Worm (Caenorhabditis elegans) whole organism, L1 larva: ENCODE results near the gene F49C12.9.

Experiments
- C16A3.4 ChIP-seq: fragments of 150-350 bp; optimal IDR thresholded peaks from 2 replicates; lab custom pipeline; 2014; ENCODE audit warnings: missing biosample characterization, missing genetic modification characterization
- C34B4.2 ChIP-seq: sonication (generic microtip); optimal IDR thresholded peaks from 2 replicates; lab custom pipeline; 2017; ENCODE audit warnings: mild to moderate bottlenecking, missing genetic modification characterization, missing compliant biosample characterization
- F16B12.6 ChIP-seq: fragments of 150-350 bp; optimal IDR thresholded peaks from 2 replicates; lab custom pipeline; 2014; ENCODE audit warnings: missing biosample characterization, missing genetic modification characterization
- ama-1 ChIP-seq: fragments of 150-350 bp; optimal IDR thresholded peaks from 2 replicates; lab custom pipeline; 2014
- ceh-82 ChIP-seq, 3 experiments: fragments of 150-350 bp in 1 of 3; sonication (generic microtip) in 2 of 3; optimal IDR thresholded peaks; 2 replicates each; lab custom pipeline; 2014 to 2017; ENCODE audit warnings: missing biosample characterization in 3 of 3, missing genetic modification characterization in 3 of 3
- ceh-88 ChIP-seq: fragments of 200-800 bp; sonication (Bioruptor generic); IDR thresholded peaks from 2 replicates; pipeline ENCODE4 v1.3.6; 2022; ENCODE audit warnings: missing genetic modification characterization, missing compliant biosample characterization
- ces-1 ChIP-seq: fragments of 150-350 bp; optimal IDR thresholded peaks from 2 replicates; lab custom pipeline; 2014; ENCODE audit warnings: missing biosample characterization, missing genetic modification reagents, missing genetic modification characterization
- dsc-1 ChIP-seq: sonication (generic microtip); optimal IDR thresholded peaks from 2 replicates; lab custom pipeline; 2016; ENCODE audit warnings: mild to moderate bottlenecking, missing genetic modification characterization, missing compliant biosample characterization
- efl-1 ChIP-seq, 4 experiments: fragments of 150-350 bp; optimal IDR thresholded peaks in 3 of 4; peaks in 1 of 4; 1 replicate in 1 of 4; 2 replicates in 3 of 4; lab custom pipeline; 2014; ENCODE audit warnings: missing biosample characterization in 2 of 4, missing genetic modification characterization in 2 of 4, missing genetic modification reagents in 2 of 4
- efl-3 ChIP-seq: fragments of 200-800 bp; sonication (Bioruptor generic); optimal IDR thresholded peaks from 2 replicates; lab custom pipeline; 2018; ENCODE audit warnings: mild to moderate bottlenecking, missing genetic modification characterization, missing compliant biosample characterization
- egl-13 ChIP-seq: sonication (generic microtip); optimal IDR thresholded peaks from 2 replicates; lab custom pipeline; 2016; ENCODE audit warnings: missing genotype, missing genetic modification reagents, missing genetic modification characterization, missing compliant biosample characterization
- egl-27 ChIP-seq, 2 experiments: fragments of 150-350 bp in 1 of 2; sonication (generic microtip); optimal IDR thresholded peaks; 3 replicates each; lab custom pipeline; 2017 to 2018; ENCODE audit warnings: missing biosample characterization in 2 of 2, missing genetic modification characterization in 2 of 2, missing genetic modification reagents in 2 of 2
- elt-2 ChIP-seq: sonication (generic microtip); optimal IDR thresholded peaks from 2 replicates; lab custom pipeline; 2016; ENCODE audit warnings: missing genetic modification characterization, mild to moderate bottlenecking, inconsistent platforms, missing compliant biosample characterization, missing genetic modification reagents
- elt-3 ChIP-seq, 6 experiments: fragments of 150-350 bp in 1 of 6; sonication (generic microtip); optimal IDR thresholded peaks; 2 replicates each; lab custom pipeline; 2017 to 2018; ENCODE audit warnings: missing biosample characterization in 6 of 6, missing genetic modification characterization in 6 of 6, inconsistent platforms in 1 of 6
- ets-5 ChIP-seq: fragments of 200-800 bp; sonication (Bioruptor generic); IDR thresholded peaks from 2 replicates; pipeline ENCODE4 v1.3.6; 2022; ENCODE audit warnings: missing genetic modification characterization, missing compliant biosample characterization
- fkh-10 ChIP-seq: sonication (generic microtip); optimal IDR thresholded peaks from 2 replicates; lab custom pipeline; 2017; ENCODE audit warnings: missing biosample characterization, missing genetic modification reagents, missing genetic modification characterization
- grh-1 ChIP-seq: fragments of 200-800 bp; sonication (Bioruptor generic); IDR thresholded peaks from 2 replicates; pipeline ENCODE4 v1.3.6; 2022; ENCODE audit warnings: missing genetic modification reagents, missing genetic modification characterization, missing compliant biosample characterization
- hlh-17 ChIP-seq: fragments of 200-800 bp; sonication (Bioruptor generic); optimal IDR thresholded peaks from 2 replicates; lab custom pipeline; 2018; ENCODE audit warnings: missing genetic modification characterization, mild to moderate bottlenecking, missing compliant biosample characterization, moderate library complexity, borderline replicate concordance
- hpl-2 ChIP-seq: fragments of 150-350 bp; optimal IDR thresholded peaks from 2 replicates; lab custom pipeline; 2014; ENCODE audit warnings: missing biosample characterization, missing genetic modification reagents, missing genetic modification characterization
- lin-13 ChIP-seq: fragments of 150-350 bp; optimal IDR thresholded peaks from 2 replicates; lab custom pipeline; 2014; ENCODE audit warnings: missing biosample characterization, missing genetic modification reagents, missing genetic modification characterization
- lsy-2 ChIP-seq, 2 experiments: fragments of 150-350 bp; optimal IDR thresholded peaks; 2 replicates each; lab custom pipeline; 2014; ENCODE audit warnings: missing biosample characterization in 2 of 2, missing genetic modification characterization in 2 of 2
- mab-9 ChIP-seq: fragments of 200-800 bp; sonication (Bioruptor generic); IDR thresholded peaks from 2 replicates; pipeline ENCODE4 v1.3.6; 2022; ENCODE audit warnings: missing genetic modification reagents, missing genetic modification characterization, missing compliant biosample characterization
- mdl-1 ChIP-seq, 2 experiments: fragments of 150-350 bp; optimal IDR thresholded peaks; 2 replicates each; lab custom pipeline; 2014 to 2017; ENCODE audit warnings: missing biosample characterization in 2 of 2, missing genetic modification characterization in 2 of 2, inconsistent platforms in 1 of 2
- nhr-11 ChIP-seq: fragments of 150-350 bp; optimal IDR thresholded peaks from 2 replicates; lab custom pipeline; 2014; ENCODE audit warnings: missing biosample characterization, missing genetic modification characterization
- nhr-47 ChIP-seq: sonication (generic microtip); optimal IDR thresholded peaks from 2 replicates; lab custom pipeline; 2016; ENCODE audit warnings: mild to moderate bottlenecking, missing genetic modification characterization, moderate library complexity, missing compliant biosample characterization
- nhr-77 ChIP-seq: fragments of 150-350 bp; optimal IDR thresholded peaks from 2 replicates; lab custom pipeline; 2014; ENCODE audit warnings: missing biosample characterization, missing genetic modification characterization
- nhr-84 ChIP-seq: sonication (generic microtip); optimal IDR thresholded peaks from 2 replicates; lab custom pipeline; 2017; ENCODE audit warnings: missing biosample characterization, missing genetic modification characterization
- nhr-90 ChIP-seq: sonication (generic microtip); optimal IDR thresholded peaks from 2 replicates; lab custom pipeline; 2016; ENCODE audit warnings: mild to moderate bottlenecking, missing genetic modification characterization, missing compliant biosample characterization; ENCODE audit not compliant: poor library complexity
- pax-3 ChIP-seq: fragments of 200-800 bp; sonication (Bioruptor generic); optimal IDR thresholded peaks from 2 replicates; lab custom pipeline; 2018; ENCODE audit warnings: mild to moderate bottlenecking, missing genetic modification characterization, moderate library complexity, missing compliant biosample characterization
- skn-1 ChIP-seq: fragments of 150-350 bp; optimal IDR thresholded peaks from 2 replicates; lab custom pipeline; 2014; ENCODE audit warnings: missing biosample characterization, missing genetic modification characterization
- snpc-4 ChIP-seq: fragments of 150-350 bp; optimal IDR thresholded peaks from 2 replicates; lab custom pipeline; 2014; ENCODE audit warnings: missing biosample characterization, missing genetic modification characterization
- snu-23 ChIP-seq: sonication (generic microtip); optimal IDR thresholded peaks from 2 replicates; lab custom pipeline; 2016; ENCODE audit warnings: missing genetic modification characterization, missing compliant biosample characterization
- sox-4 ChIP-seq: sonication (generic microtip); optimal IDR thresholded peaks from 2 replicates; lab custom pipeline; 2016; ENCODE audit warnings: missing genetic modification characterization, missing compliant biosample characterization
- sptf-1 ChIP-seq: fragments of 150-350 bp; optimal IDR thresholded peaks from 2 replicates; lab custom pipeline; 2014; ENCODE audit warnings: missing biosample characterization, missing genetic modification characterization
- swsn-7 ChIP-seq: sonication (generic microtip); optimal IDR thresholded peaks from 2 replicates; lab custom pipeline; 2016; ENCODE audit warnings: missing genetic modification characterization, missing compliant biosample characterization
- tlp-1 ChIP-seq: fragments of 150-350 bp; optimal IDR thresholded peaks from 2 replicates; lab custom pipeline; 2014; ENCODE audit warnings: missing biosample characterization, missing genetic modification characterization
- unc-130 ChIP-seq: fragments of 150-350 bp; optimal IDR thresholded peaks from 2 replicates; lab custom pipeline; 2017; ENCODE audit warnings: missing biosample characterization, missing genetic modification characterization, inconsistent platforms
- unc-62 ChIP-seq: fragments of 150-350 bp; optimal IDR thresholded peaks from 2 replicates; lab custom pipeline; 2014; ENCODE audit warnings: missing biosample characterization, missing genetic modification reagents, missing genetic modification characterization
- unc-86 ChIP-seq: sonication (generic microtip); optimal IDR thresholded peaks from 2 replicates; lab custom pipeline; 2016; ENCODE audit warnings: missing genetic modification characterization, missing compliant biosample characterization
- unc-98 ChIP-seq: fragments of 200-800 bp; sonication (Bioruptor generic); IDR thresholded peaks from 2 replicates; pipeline ENCODE4 v1.3.6; 2022; ENCODE audit warnings: missing genetic modification characterization, missing compliant biosample characterization
- vab-15 ChIP-seq: sonication (generic microtip); optimal IDR thresholded peaks from 2 replicates; lab custom pipeline; 2017; ENCODE audit warnings: missing genotype, mild to moderate bottlenecking, missing genetic modification characterization, missing compliant biosample characterization
- ztf-11 ChIP-seq, 2 experiments: sonication (generic microtip); optimal IDR thresholded peaks; 2 replicates each; lab custom pipeline; 2016 to 2017; ENCODE audit warnings: missing genetic modification characterization in 2 of 2, missing biosample characterization in 1 of 2, missing compliant biosample characterization in 1 of 2
- ztf-4 ChIP-seq: fragments of 150-350 bp; optimal IDR thresholded peaks from 2 replicates; lab custom pipeline; 2014; ENCODE audit warnings: missing biosample characterization, missing genetic modification characterization

F49C12.9 gene

DNA sequence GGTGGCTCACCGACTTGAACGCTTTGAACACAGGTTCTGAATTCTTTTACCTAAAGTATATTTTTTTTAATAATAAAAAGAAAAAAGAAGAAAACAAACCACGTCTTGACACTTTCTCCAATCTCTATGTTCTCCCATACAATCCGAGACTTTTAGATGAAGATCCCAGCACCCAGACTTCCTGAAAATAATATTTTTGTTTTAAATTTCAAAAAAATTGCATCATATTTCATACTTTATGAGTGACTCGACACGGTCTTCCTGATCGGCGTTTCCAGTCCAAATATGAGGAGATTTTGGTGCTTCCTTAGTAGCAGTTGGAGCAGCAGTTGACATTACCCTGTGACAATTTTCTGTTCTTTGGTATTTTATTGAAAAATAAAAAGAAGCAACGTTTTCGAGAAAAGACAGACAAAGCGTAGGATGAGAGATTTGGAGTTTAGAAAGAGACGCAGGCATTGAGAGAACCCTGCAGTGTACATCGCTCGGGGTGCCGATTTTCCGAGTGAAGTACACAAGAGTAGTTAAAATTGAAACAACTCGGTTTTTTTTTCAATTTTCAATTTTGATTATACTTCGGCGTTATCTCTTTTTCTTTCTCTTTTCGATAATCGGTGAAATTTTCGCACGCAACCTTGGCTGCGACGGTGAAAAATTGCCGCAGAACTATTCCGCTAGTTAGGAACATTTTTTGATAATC, 19.7 kb upstream of the F49C12.9 start, which contains the start of the genes coa-4 and T20D3.14 (continued):
- TF ChIP-seq snpc-4 (tag; lab: Kevin White, UChicago) (peak; percentile 1), nhr-90 (tag; lab: Kevin White, UChicago) (no peak), F16B12.6 (no peak), unc-130 (tag; lab: Kevin White, UChicago) (no peak), tlp-1 (no peak), vab-15 (tag; lab: Kevin White, UChicago) (no peak), elt-3 (tag; optimal IDR thresholded peaks at IDR 0.05; lab: Kevin White, UChicago) (peak in 1 of 6 experiments; percentile 43), ama-1 (lab: Kevin White, UChicago) (no peak), egl-13 (tag; lab: Kevin White, UChicago) (no peak), ceh-88 (GFP tag; lab: Robert Waterston, UW) (no peak), swsn-7 (peak; percentile 39), unc-98 (GFP tag; lab: Robert Waterston, UW) (no peak), unc-62 (GFP tag; lab: Kevin White, UChicago) (no peak), sox-4 (no peak), ztf-4 (no peak), fkh-10 (no peak), snu-23 (GFP tag; lab: Kevin White, UChicago) (peak; percentile 75), nhr-11 (no peak), nhr-84 (tag; lab: Kevin White, UChicago) (no peak), C34B4.2 (no peak), C16A3.4 (tag; lab: Kevin White, UChicago) (peak; percentile 38), lin-13 (no peak), ceh-82 (tag; optimal IDR thresholded peaks at IDR 0.05; lab: Kevin White, UChicago) (peak in 2 of 3 experiments; percentile 6 to 26), mdl-1 (tag; optimal IDR thresholded peaks at IDR 0.05; lab: Kevin White, UChicago) (peak in 1 of 2 experiments; percentile 54), ces-1 (GFP tag; lab: Kevin White, UChicago) (no peak), nhr-47 (tag; lab: Kevin White, UChicago) (peak; percentile 43), ztf-11 (tag; optimal IDR thresholded peaks at IDR 0.05; lab: Kevin White, UChicago) (no peak), mab-9 (GFP tag; lab: Robert Waterston, UW) (no peak), grh-1 (GFP tag; lab: Robert Waterston, UW) (no peak), lsy-2 (tag; optimal IDR thresholded peaks at IDR 0.05; lab: Kevin White, UChicago) (peak; percentile 53 to 58), nhr-77 (tag; lab: Kevin White, UChicago) (peak; percentile 11), hlh-17 (GFP tag; lab: Kevin White, UChicago) (no peak), unc-86 (no peak)

DNA sequence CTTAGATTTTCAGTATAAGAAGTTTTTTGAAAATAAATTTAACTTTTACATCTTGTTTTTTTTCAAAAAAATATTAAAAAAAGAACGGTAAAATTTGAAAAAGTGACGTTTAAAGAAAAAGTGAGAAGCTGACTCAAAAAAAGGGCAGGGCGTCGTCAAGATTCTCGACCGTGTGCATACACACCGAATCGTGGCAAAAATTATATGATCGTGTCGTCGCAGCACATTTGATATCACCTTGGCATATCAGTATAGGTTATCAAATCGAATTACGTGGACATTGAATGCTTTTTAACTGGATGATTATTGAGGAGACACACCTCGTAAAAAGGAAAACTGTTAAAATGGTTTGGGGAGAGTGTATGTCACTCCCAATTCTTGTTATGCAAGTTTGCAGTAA, 17.0 kb upstream of the F49C12.9 start:
- TF ChIP-seq ama-1 (lab: Kevin White, UChicago) (peak; percentile 45), efl-1 (optimal IDR thresholded peaks at IDR 0.05; lab: Kevin White, UChicago) (no peak), efl-1 (GFP tag; optimal IDR thresholded peaks at IDR 0.05 in 1 of 2; lab: Kevin White, UChicago) (peak in 1 of 2 experiments; percentile 41), nhr-90 (tag; lab: Kevin White, UChicago) (peak; percentile 5), elt-2 (peak; percentile 47), pax-3 (tag; lab: Kevin White, UChicago) (no peak), unc-98 (GFP tag; lab: Robert Waterston, UW) (no peak)

DNA sequence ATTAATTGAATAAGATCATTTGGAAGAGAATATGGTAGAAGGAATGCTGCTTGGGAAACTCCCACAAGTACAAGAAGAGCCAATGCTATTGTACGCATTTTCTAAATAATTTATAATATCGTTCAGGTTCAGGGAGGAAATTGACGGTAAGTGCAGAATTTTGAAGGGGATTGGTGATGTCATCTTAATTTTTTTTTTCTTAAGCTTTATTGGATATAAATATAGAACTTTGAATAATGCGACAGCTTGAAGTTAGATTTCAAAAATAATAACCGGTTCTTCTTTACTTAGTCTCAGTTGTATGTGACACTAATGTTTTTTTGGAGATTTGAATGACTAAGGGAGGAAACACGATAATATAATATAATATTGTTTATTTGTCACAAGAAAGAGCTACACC, 14.7 kb upstream of the F49C12.9 start, which contains the start of gene nspg-7.1:
Gene nspg-7.1, minus strand, starts transcription at position 101 of the 400 bp plus-strand sequence.
- no peak for TF ChIP-seq snpc-4 (tag; lab: Kevin White, UChicago)
- TF ChIP-seq swsn-7: no peak
- TF ChIP-seq nhr-90 (tag; lab: Kevin White, UChicago): no peak
- TF ChIP-seq C16A3.4 (tag; lab: Kevin White, UChicago): no peak
- no peak for TF ChIP-seq efl-3 (GFP tag; lab: Kevin White, UChicago)
- no peak for TF ChIP-seq egl-27 (tag; optimal IDR thresholded peaks at IDR 0.05; lab: Kevin White, UChicago)
- TF ChIP-seq skn-1 (tag; lab: Kevin White, UChicago): no peak
- no peak for TF ChIP-seq hpl-2 (GFP tag; lab: Kevin White, UChicago)
- no peak for TF ChIP-seq vab-15 (tag; lab: Kevin White, UChicago)
- TF ChIP-seq sptf-1 (tag; lab: Kevin White, UChicago): no peak
- no peak for TF ChIP-seq ceh-88 (GFP tag; lab: Robert Waterston, UW)
- no peak for TF ChIP-seq ces-1 (GFP tag; lab: Kevin White, UChicago)
- no peak for TF ChIP-seq ztf-11 (tag; optimal IDR thresholded peaks at IDR 0.05; lab: Kevin White, UChicago)
- TF ChIP-seq ets-5: no peak
- no peak for TF ChIP-seq unc-130 (tag; lab: Kevin White, UChicago)
- no peak for TF ChIP-seq dsc-1 (tag; lab: Kevin White, UChicago)
